Fruit fly (Drosophila melanogaster) whole organism, embryonic: Measurements from ENCODE around the gene wap.

ENCODE experiments used
- Asciz ChIP-seq: fragments of 200-800 bp; sonication (Bioruptor generic); optimal IDR thresholded peaks from 2 replicates; lab custom pipeline; 2017; ENCODE audit warnings: missing biosample characterization, mild to moderate bottlenecking, missing genetic modification characterization, missing genetic modification reagents
- CG10654 ChIP-seq: fragments of 200-800 bp; sonication (Bioruptor generic); optimal IDR thresholded peaks from 2 replicates; lab custom pipeline; 2016; ENCODE audit warnings: missing biosample characterization, missing genetic modification characterization
- CG11093 ChIP-seq: fragments of 200-800 bp; sonication (Bioruptor generic); IDR thresholded peaks from 3 replicates; pipeline ENCODE4 v1.3.6; 2022; ENCODE audit warnings: missing biosample characterization, missing genetic modification characterization
- CG12236 ChIP-seq: fragments of 200-800 bp; sonication (Bioruptor generic); optimal IDR thresholded peaks from 2 replicates; lab custom pipeline; 2016; ENCODE audit warnings: missing biosample characterization, missing genetic modification characterization
- CG12744 ChIP-seq: fragments of 200-800 bp; sonication (Bioruptor generic); optimal IDR thresholded peaks from 2 replicates; lab custom pipeline; 2016; ENCODE audit warnings: missing biosample characterization, missing genetic modification characterization
- CG13296 ChIP-seq: fragments of 200-800 bp; sonication (Bioruptor generic); optimal IDR thresholded peaks from 3 replicates; lab custom pipeline; 2018; ENCODE audit warnings: missing biosample characterization, mild to moderate bottlenecking, missing genetic modification characterization
- CG13894 ChIP-seq: fragments of 200-800 bp; sonication (Bioruptor generic); optimal IDR thresholded peaks from 3 replicates; lab custom pipeline; 2018; ENCODE audit warnings: missing biosample characterization, mild to moderate bottlenecking, missing genetic modification characterization, moderate library complexity
- CG14667 ChIP-seq: fragments of 200-800 bp; sonication (Bioruptor generic); IDR thresholded peaks from 2 replicates; pipeline ENCODE4 v1.3.6; 2022; ENCODE audit warnings: missing biosample characterization, missing genetic modification characterization
- CG17361 ChIP-seq: fragments of 200-800 bp; sonication (Bioruptor generic); IDR thresholded peaks from 3 replicates; pipeline ENCODE4 v1.3.6; 2022; ENCODE audit warnings: missing biosample characterization, missing genetic modification characterization
- CG18599 ChIP-seq: fragments of 200-800 bp; sonication (Bioruptor generic); optimal IDR thresholded peaks from 3 replicates; lab custom pipeline; 2017; ENCODE audit warnings: missing biosample characterization, missing genetic modification characterization, mild to moderate bottlenecking, moderate library complexity, missing genetic modification reagents
- CG3163 ChIP-seq: fragments of 200-800 bp; sonication (Bioruptor generic); optimal IDR thresholded peaks from 3 replicates; lab custom pipeline; 2016; ENCODE audit warnings: missing biosample characterization, missing genetic modification characterization
- CG3407 ChIP-seq: fragments of 200-800 bp; sonication (Bioruptor generic); optimal IDR thresholded peaks from 2 replicates; lab custom pipeline; 2018; ENCODE audit warnings: missing biosample characterization, mild to moderate bottlenecking, missing genetic modification characterization
- CG34376 ChIP-seq: fragments of 200-800 bp; sonication (Bioruptor generic); optimal IDR thresholded peaks from 2 replicates; lab custom pipeline; 2018; ENCODE audit warnings: missing biosample characterization, mild to moderate bottlenecking, missing genetic modification characterization
- CG3847 ChIP-seq: fragments of 200-800 bp; sonication (Bioruptor generic); IDR thresholded peaks from 2 replicates; pipeline ENCODE4 v1.3.6; 2022; ENCODE audit warnings: missing biosample characterization, missing genetic modification characterization
- CG6272 ChIP-seq: fragments of 200-800 bp; sonication (Bioruptor generic); IDR thresholded peaks from 2 replicates; pipeline ENCODE4 v1.3.6; 2022; ENCODE audit warnings: missing biosample characterization, missing genetic modification characterization
- CG7745 ChIP-seq: fragments of 200-800 bp; sonication (Bioruptor generic); optimal IDR thresholded peaks from 2 replicates; lab custom pipeline; 2018; ENCODE audit warnings: missing biosample characterization, mild to moderate bottlenecking, missing genetic modification characterization, moderate library complexity
- CG7987 ChIP-seq: fragments of 200-800 bp; sonication (Bioruptor generic); optimal IDR thresholded peaks from 2 replicates; lab custom pipeline; 2018; ENCODE audit warnings: missing biosample characterization, mild to moderate bottlenecking, missing genetic modification characterization, moderate library complexity
- CG8359 ChIP-seq: fragments of 200-800 bp; sonication (Bioruptor generic); optimal IDR thresholded peaks from 2 replicates; lab custom pipeline; 2017; ENCODE audit warnings: missing biosample characterization, mild to moderate bottlenecking, missing genetic modification characterization, borderline replicate concordance
- CG8388 ChIP-seq: fragments of 200-800 bp; sonication (Bioruptor generic); optimal IDR thresholded peaks from 2 replicates; lab custom pipeline; 2019; ENCODE audit warnings: missing biosample characterization, mild to moderate bottlenecking, missing genetic modification characterization, moderate library complexity
- CoRest ChIP-seq: fragments of 200-800 bp; sonication (Bioruptor generic); optimal IDR thresholded peaks from 3 replicates; lab custom pipeline; 2018; ENCODE audit warnings: missing biosample characterization, mild to moderate bottlenecking, missing genetic modification characterization, moderate library complexity
- Dll ChIP-seq: fragments of 200-800 bp; sonication (Bioruptor generic); IDR thresholded peaks from 4 replicates; pipeline ENCODE4 v1.3.6; 2022; ENCODE audit warnings: missing biosample characterization, missing genetic modification characterization; ENCODE audit not compliant: partially characterized antibody
- E2f2 ChIP-seq: fragments of 200-800 bp; sonication (Bioruptor generic); IDR thresholded peaks from 2 replicates; pipeline ENCODE4 v1.3.6; 2022; ENCODE audit warnings: missing biosample characterization, missing genetic modification characterization
- Fer1 ChIP-seq: fragments of 200-800 bp; sonication (Bioruptor generic); optimal IDR thresholded peaks from 2 replicates; lab custom pipeline; 2017; ENCODE audit warnings: missing biosample characterization, mild to moderate bottlenecking, missing genetic modification characterization
- Gsc ChIP-seq: fragments of 200-800 bp; sonication (Bioruptor generic); IDR thresholded peaks from 2 replicates; pipeline ENCODE4 v1.3.6; 2022; ENCODE audit warnings: missing biosample characterization, missing genetic modification characterization
- HLH3B ChIP-seq: fragments of 200-800 bp; sonication (Bioruptor generic); IDR thresholded peaks from 2 replicates; pipeline ENCODE4 v1.3.6; 2022; ENCODE audit warnings: missing biosample characterization, missing genetic modification characterization
- HLH4C ChIP-seq: fragments of 200-800 bp; sonication (Bioruptor generic); IDR thresholded peaks from 3 replicates; pipeline ENCODE4 v1.3.6; 2022; ENCODE audit warnings: missing biosample characterization, missing genetic modification characterization; ENCODE audit not compliant: partially characterized antibody
- Kr ChIP-seq: fragments of 200-800 bp; sonication (Bioruptor generic); optimal IDR thresholded peaks from 2 replicates; lab custom pipeline; 2017; ENCODE audit warnings: missing biosample characterization, mild to moderate bottlenecking, missing genetic modification characterization
- Lhr ChIP-seq: fragments of 200-800 bp; sonication (Bioruptor generic); optimal IDR thresholded peaks from 3 replicates; lab custom pipeline; 2017; ENCODE audit warnings: mild to moderate bottlenecking, missing biosample characterization, missing genetic modification reagents, missing genetic modification characterization
- Ravus ChIP-seq: fragments of 200-800 bp; sonication (Bioruptor generic); IDR thresholded peaks from 2 replicates; pipeline ENCODE4 v1.3.6; 2022; ENCODE audit warnings: missing biosample characterization, missing genetic modification characterization
- Rfx ChIP-seq: fragments of 200-800 bp; sonication (Bioruptor generic); IDR thresholded peaks from 2 replicates; pipeline ENCODE4 v1.3.6; 2022; ENCODE audit warnings: missing biosample characterization, missing genetic modification characterization
- Sry-δ ChIP-seq: fragments of 200-800 bp; sonication (Bioruptor generic); optimal IDR thresholded peaks from 2 replicates; lab custom pipeline; 2016; ENCODE audit warnings: missing biosample characterization, missing genetic modification characterization
- ato ChIP-seq: fragments of 200-800 bp; sonication (Bioruptor generic); IDR thresholded peaks from 2 replicates; pipeline ENCODE4 v1.3.6; 2022; ENCODE audit warnings: missing biosample characterization, missing genetic modification characterization; ENCODE audit not compliant: partially characterized antibody
- cad ChIP-seq: fragments of >200 bp; optimal IDR thresholded peaks from 2 replicates; lab custom pipeline; 2017; ENCODE audit warnings: missing biosample characterization, missing genetic modification characterization
- cato ChIP-seq: fragments of 200-800 bp; sonication (Bioruptor generic); optimal IDR thresholded peaks from 2 replicates; lab custom pipeline; 2016; ENCODE audit warnings: missing biosample characterization, missing genetic modification characterization, borderline replicate concordance
- crc ChIP-seq: fragments of 200-800 bp; sonication (Bioruptor generic); optimal IDR thresholded peaks from 2 replicates; lab custom pipeline; 2016; ENCODE audit warnings: missing biosample characterization, missing genetic modification characterization
- dysf ChIP-seq: fragments of 200-800 bp; sonication (Bioruptor generic); IDR thresholded peaks from 3 replicates; pipeline ENCODE4 v1.3.6; 2022; ENCODE audit warnings: missing biosample characterization, missing genetic modification characterization
- esg ChIP-seq: fragments of 200-800 bp; sonication (Bioruptor generic); conservative IDR thresholded peaks from 2 replicates; pipeline ENCODE4 v1.3.6; 2022; ENCODE audit warnings: missing biosample characterization, missing genetic modification characterization
- eve ChIP-seq, 2 experiments: fragments of >200 bp; optimal IDR thresholded peaks; 2 replicates each; lab custom pipeline; 2017; ENCODE audit warnings: missing biosample characterization in 2 of 2, missing genetic modification characterization in 2 of 2
- exex ChIP-seq: fragments of 200-800 bp; sonication (Bioruptor generic); optimal IDR thresholded peaks from 4 replicates; lab custom pipeline; 2018; ENCODE audit warnings: missing biosample characterization, mild to moderate bottlenecking, missing genetic modification characterization, moderate library complexity
- grau ChIP-seq: fragments of 200-800 bp; optimal IDR thresholded peaks from 3 replicates; lab custom pipeline; 2019; ENCODE audit warnings: missing biosample characterization, mild to moderate bottlenecking, missing genetic modification characterization, moderate library complexity
- her ChIP-seq: fragments of 200-800 bp; sonication (Bioruptor generic); optimal IDR thresholded peaks from 2 replicates; lab custom pipeline; 2016; ENCODE audit warnings: missing biosample characterization, missing genetic modification characterization
- mam ChIP-seq: fragments of 200-800 bp; sonication (Bioruptor generic); optimal IDR thresholded peaks from 3 replicates; lab custom pipeline; 2016; ENCODE audit warnings: missing biosample characterization, missing genetic modification characterization
- nau ChIP-seq: fragments of 200-800 bp; sonication (Bioruptor generic); optimal IDR thresholded peaks from 3 replicates; lab custom pipeline; 2017; ENCODE audit warnings: missing biosample characterization, mild to moderate bottlenecking, missing genetic modification characterization, missing genetic modification reagents
- org-1 ChIP-seq: fragments of 200-800 bp; sonication (Bioruptor generic); optimal IDR thresholded peaks from 2 replicates; lab custom pipeline; 2017; ENCODE audit warnings: missing biosample characterization, missing genetic modification characterization
- psq ChIP-seq: fragments of 200-800 bp; sonication (Bioruptor generic); optimal IDR thresholded peaks from 2 replicates; lab custom pipeline; 2017; ENCODE audit warnings: missing biosample characterization, missing genetic modification characterization
- rib ChIP-seq: fragments of 200-800 bp; sonication (Bioruptor generic); IDR thresholded peaks from 2 replicates; pipeline ENCODE4 v1.3.6; 2022; ENCODE audit warnings: missing biosample characterization, missing genetic modification characterization
- slou ChIP-seq: fragments of 200-800 bp; sonication (Bioruptor generic); optimal IDR thresholded peaks from 3 replicates; lab custom pipeline; 2016; ENCODE audit warnings: missing biosample characterization, missing genetic modification characterization
- stc ChIP-seq: fragments of 200-800 bp; sonication (Bioruptor generic); IDR thresholded peaks from 2 replicates; pipeline ENCODE4 v1.3.6; 2022; ENCODE audit warnings: missing biosample characterization, missing genetic modification characterization
- tio ChIP-seq: fragments of 200-800 bp; sonication (Bioruptor generic); optimal IDR thresholded peaks from 2 replicates; lab custom pipeline; 2017; ENCODE audit warnings: missing biosample characterization, missing genetic modification characterization, inconsistent platforms
- tup ChIP-seq: fragments of 200-800 bp; sonication (Bioruptor generic); optimal IDR thresholded peaks from 2 replicates; lab custom pipeline; 2016; ENCODE audit warnings: missing biosample characterization, mild to moderate bottlenecking, missing genetic modification characterization, moderate library complexity
- zen ChIP-seq: fragments of 200-800 bp; sonication (Bioruptor generic); optimal IDR thresholded peaks from 3 replicates; lab custom pipeline; 2018; ENCODE audit warnings: missing biosample characterization, mild to moderate bottlenecking, missing genetic modification characterization, moderate library complexity

The wap gene

DNA sequence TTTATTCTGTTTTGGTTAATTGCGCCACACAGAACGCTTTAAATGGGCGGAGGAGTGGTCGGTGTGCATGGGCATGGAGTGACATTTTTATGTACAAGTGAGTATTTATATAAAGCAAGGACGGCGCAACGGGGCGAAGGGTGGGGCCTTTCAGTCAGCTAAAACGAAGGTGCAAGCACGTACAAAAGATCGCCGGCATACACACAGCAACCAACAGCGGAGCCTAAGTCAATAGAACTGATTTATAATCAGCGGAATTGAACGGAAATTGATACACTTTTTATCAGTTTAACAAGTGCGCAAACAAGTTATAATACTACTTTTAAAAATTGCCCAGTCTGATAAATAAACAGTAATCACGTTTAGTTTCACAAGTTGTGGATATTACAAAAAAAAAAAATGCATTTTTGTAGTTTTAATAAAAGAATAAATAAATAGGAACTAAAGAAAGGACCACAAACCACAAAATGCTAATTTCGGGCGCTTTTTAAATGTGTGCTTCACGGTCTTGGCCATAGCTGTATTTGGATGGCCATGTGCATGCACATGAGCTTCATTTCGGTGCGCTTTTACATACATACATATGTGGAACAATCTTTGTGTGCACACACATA lies 24.1 kb upstream of the wap start (continued):
- TF ChIP-seq Lhr (GFP tag; lab: Kevin White, UChicago) (no peak), Dll (GFP tag; lab: Robert Waterston, UW) (no peak), esg (GFP tag; lab: Robert Waterston, UW) (no peak), psq (GFP tag; lab: Kevin White, UChicago) (no peak), Rfx (GFP tag; lab: Robert Waterston, UW) (no peak), CG17361 (peak; percentile 55; the same call in 1 of the 3 replicates), cato (GFP tag; lab: Kevin White, UChicago) (no peak), CG8388 (GFP tag; lab: Kevin White, UChicago) (peak; percentile 32), dysf (GFP tag; lab: Robert Waterston, UW) (0 out of 3 replicates have a peak, but pooled peaks have one; percentile 15), CG7745 (tag; lab: Kevin White, UChicago) (no peak), CG10654 (no peak), Sry-δ (GFP tag; lab: Kevin White, UChicago) (no peak), CG3847 (GFP tag; lab: Robert Waterston, UW) (no peak), CG3407 (GFP tag; lab: Kevin White, UChicago) (peak; percentile 27), cad (no peak), Gsc (GFP tag; lab: Robert Waterston, UW) (no peak), HLH3B (GFP tag; lab: Robert Waterston, UW) (no peak), crc (no peak), her (GFP tag; lab: Kevin White, UChicago) (no peak), Fer1 (GFP tag; lab: Kevin White, UChicago) (no peak), exex (tag; lab: Kevin White, UChicago) (no peak), Asciz (peak; percentile 30), Kr (GFP tag; lab: Kevin White, UChicago) (no peak), ato (GFP tag; lab: Robert Waterston, UW) (no peak), CG14667 (no peak), CG12744 (GFP tag; lab: Kevin White, UChicago) (no peak), HLH4C (GFP tag; lab: Robert Waterston, UW) (no peak), tup (GFP tag; lab: Kevin White, UChicago) (no peak), Ravus (no peak), CG18599 (GFP tag; lab: Kevin White, UChicago) (no peak), eve (GFP tag; optimal IDR thresholded peaks at IDR 0.05; lab: Kevin White, UChicago) (no peak), CG3163 (GFP tag; lab: Kevin White, UChicago) (no peak), CG12236 (GFP tag; lab: Kevin White, UChicago) (no peak), CoRest (tag; lab: Kevin White, UChicago) (peak; percentile 18), nau (GFP tag; lab: Kevin White, UChicago) (no peak), CG7987 (GFP tag; lab: Kevin White, UChicago) (no peak), rib (no peak), mam (no peak), grau (tag; lab: Kevin White, UChicago) (peak; percentile 7), CG13894 (tag; lab: Kevin White, UChicago) (no peak), E2f2 (GFP tag; lab: Robert Waterston, UW) (no peak), stc (GFP tag; lab: Robert Waterston, UW) (no peak), org-1 (no peak), CG34376 (GFP tag; lab: Kevin White, UChicago) (no peak), slou (GFP tag; lab: Kevin White, UChicago) (no peak), CG8359 (GFP tag; lab: Kevin White, UChicago) (no peak), zen (tag; lab: Kevin White, UChicago) (no peak), CG6272 (GFP tag; lab: Robert Waterston, UW) (no peak), tio (GFP tag; lab: Kevin White, UChicago) (no peak), CG11093 (GFP tag; lab: Robert Waterston, UW) (no peak), CG13296 (GFP tag; lab: Kevin White, UChicago) (no peak)
